Fruit fly (Drosophila melanogaster): ENCODE data around the gene CG10553.
A peak's percentile ranks its signal among the peaks of the same experiment; 100 is the strongest.

Gene CG10553

dm6 chr3R:25318011-25318410, at the start of gene CG10553:
CG10553 (minus strand) TSS chr3R:25318111.
- TF ChIP-seq Myc (optimal IDR thresholded peaks at IDR 0.05) (no peak), psq (GFP tag; optimal IDR thresholded peaks at IDR 0.05) (no peak), Hnf4 (GFP tag; optimal IDR thresholded peaks at IDR 0.05) (no peak), woc (GFP tag; optimal IDR thresholded peaks at IDR 0.05) (no peak), ey (GFP tag; optimal IDR thresholded peaks at IDR 0.05) (no peak), sv (GFP tag; optimal IDR thresholded peaks at IDR 0.05) (no peak), Hr78 (GFP tag; optimal IDR thresholded peaks at IDR 0.05) (no peak), sage (GFP tag; optimal IDR thresholded peaks at IDR 0.05) (no peak)

DNA sequence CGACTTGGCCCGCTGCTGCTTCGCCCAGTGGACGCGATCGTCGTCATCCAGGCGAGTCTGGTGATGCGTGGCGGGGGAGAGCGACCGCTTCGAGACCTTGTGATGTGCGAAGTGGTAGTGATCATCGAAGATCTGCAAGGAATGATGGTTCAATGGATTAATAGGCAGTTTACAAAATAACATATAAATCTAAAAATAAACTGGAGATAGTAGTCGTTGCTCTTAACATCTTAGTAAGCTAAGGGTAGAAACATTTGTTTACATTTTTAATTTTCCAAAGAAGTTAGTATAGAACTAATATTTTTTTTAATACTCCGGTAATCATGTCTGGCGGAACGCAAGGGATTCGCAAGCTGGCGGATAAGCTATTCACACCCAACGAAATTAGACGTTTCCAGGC, 40.1 kb upstream of the CG10553 start, which contains the start of gene ND-49L:
Gene ND-49L, plus strand, starts transcription at position 301 of the 400 bp plus-strand sequence.
- TF ChIP-seq GATAd (GFP tag; optimal IDR thresholded peaks at IDR 0.05) (no peak), Hr78 (GFP tag; optimal IDR thresholded peaks at IDR 0.05) (no peak), Mio (GFP tag; optimal IDR thresholded peaks at IDR 0.05) (no peak), fru (GFP tag; optimal IDR thresholded peaks at IDR 0.05) (no peak), foxo (GFP tag; optimal IDR thresholded peaks at IDR 0.05) (no peak), Hr83 (GFP tag; optimal IDR thresholded peaks at IDR 0.05; ENCODE audit: poor library complexity, severe bottlenecking) (no peak)

- TF ChIP-seq fru (GFP tag; optimal IDR thresholded peaks at IDR 0.05) = no peak
These were observed 29.0 kb upstream of the CG10553 start, which contains the start of gene tobi for dm6 chr3R:25346899-25347298. tobi (minus strand) TSS chr3R:25346921.

- TF ChIP-seq tai (GFP tag; optimal IDR thresholded peaks at IDR 0.05) = no peak
- TF ChIP-seq woc (GFP tag; optimal IDR thresholded peaks at IDR 0.05) = no peak
- TF ChIP-seq sage (GFP tag; optimal IDR thresholded peaks at IDR 0.05) = no peak
- TF ChIP-seq rgr (GFP tag; optimal IDR thresholded peaks at IDR 0.05) = no peak
- no peak for TF ChIP-seq Abd-B (GFP tag; optimal IDR thresholded peaks at IDR 0.05)
- TF ChIP-seq GATAd (GFP tag; optimal IDR thresholded peaks at IDR 0.05) = no peak
- no peak for TF ChIP-seq Jra (GFP tag; optimal IDR thresholded peaks at IDR 0.05)
- TF ChIP-seq Myc (optimal IDR thresholded peaks at IDR 0.05) = no peak
- no peak for TF ChIP-seq HLH106 (tag; optimal IDR thresholded peaks at IDR 0.05)
- no peak for TF ChIP-seq Hr78 (GFP tag; optimal IDR thresholded peaks at IDR 0.05)
- no peak for TF ChIP-seq dmrt93B (GFP tag; optimal IDR thresholded peaks at IDR 0.05)
- TF ChIP-seq lola (GFP tag; optimal IDR thresholded peaks at IDR 0.05) = no peak
- no peak for TF ChIP-seq brk (GFP tag; optimal IDR thresholded peaks at IDR 0.05)
- no peak for TF ChIP-seq jim (GFP tag; optimal IDR thresholded peaks at IDR 0.05)
- TF ChIP-seq CG9705 (GFP tag; optimal IDR thresholded peaks at IDR 0.05) = no peak
- TF ChIP-seq Hr83 (GFP tag; optimal IDR thresholded peaks at IDR 0.05; ENCODE audit: poor library complexity, severe bottlenecking) = no peak
- TF ChIP-seq CG32264 (GFP tag; optimal IDR thresholded peaks at IDR 0.05) = no peak
These were observed 22.0 kb upstream of the CG10553 start, which contains the start of gene rha for dm6 chr3R:25339952-25340351. rha (plus strand) TSS chr3R:25340252.

DNA sequence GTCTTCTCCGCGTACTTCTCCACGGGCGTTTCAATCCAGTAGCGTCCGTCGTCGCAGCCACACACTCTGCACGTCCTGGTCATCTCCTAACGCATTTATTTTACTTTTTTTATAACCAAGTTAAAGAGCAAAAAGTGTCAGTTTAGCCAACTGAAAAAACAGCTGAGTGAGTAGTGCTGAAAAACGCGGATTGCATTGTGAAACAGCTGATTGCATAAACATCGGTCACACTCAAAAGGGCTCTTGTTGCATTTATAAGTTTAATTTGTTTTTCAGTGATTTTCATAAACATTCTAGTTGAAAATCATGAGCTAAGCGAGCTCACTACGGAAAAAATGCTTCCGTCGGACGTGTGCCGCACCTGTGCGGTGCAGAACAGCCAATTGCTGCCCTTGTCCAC, 17.2 kb upstream of the CG10553 start, which contains the start of the genes CG10669 and CG11902:
Gene CG10669, minus strand, starts transcription at position 179 of the 400 bp plus-strand sequence.
Gene CG11902, plus strand, starts transcription at position 193 of the 400 bp plus-strand sequence.
- no peak for TF ChIP-seq rgr (GFP tag; optimal IDR thresholded peaks at IDR 0.05)
- peak; percentile 18 for TF ChIP-seq Hr83 (GFP tag; optimal IDR thresholded peaks at IDR 0.05; ENCODE audit: poor library complexity, severe bottlenecking)
- no peak for TF ChIP-seq Myc (optimal IDR thresholded peaks at IDR 0.05)

DNA sequence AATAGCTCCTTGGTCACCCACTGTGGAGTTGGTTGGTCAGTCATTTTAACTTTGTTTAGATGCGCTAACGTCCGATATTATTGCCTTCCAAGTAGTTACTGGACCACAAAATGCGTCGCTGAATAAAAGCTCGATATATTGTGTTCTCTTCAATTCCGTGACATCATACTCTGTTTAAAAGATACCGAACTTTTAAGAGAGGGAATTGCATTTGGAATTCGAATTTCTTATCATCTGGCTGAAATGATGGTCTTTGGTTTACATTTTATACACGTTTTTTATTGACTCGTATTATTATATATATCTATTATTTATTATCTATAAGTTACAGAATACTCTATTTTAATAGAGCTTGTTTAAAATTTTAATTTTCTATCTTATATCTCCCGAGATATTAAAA, 13.2 kb upstream of the CG10553 start, which contains the start of gene CHKov2:
Gene CHKov2, minus strand, starts transcription at position 101 of the 400 bp plus-strand sequence.
- TF ChIP-seq Rel (GFP tag; optimal IDR thresholded peaks at IDR 0.05) (no peak), Rel (tag; optimal IDR thresholded peaks at IDR 0.05) (no peak), dl (GFP tag; optimal IDR thresholded peaks at IDR 0.05; ENCODE audit: insufficient read depth in 1 of 2, partially characterized antibody in 2 of 2) (no peak), Vsx2 (GFP tag; optimal IDR thresholded peaks at IDR 0.05; ENCODE audit: partially characterized antibody) (no peak), usp (GFP tag; optimal IDR thresholded peaks at IDR 0.05) (no peak), Hr78 (GFP tag; optimal IDR thresholded peaks at IDR 0.05) (no peak), br (GFP tag; optimal IDR thresholded peaks at IDR 0.05) (no peak), CG9705 (GFP tag; optimal IDR thresholded peaks at IDR 0.05) (no peak), tai (GFP tag; optimal IDR thresholded peaks at IDR 0.05) (no peak), Hnf4 (GFP tag; optimal IDR thresholded peaks at IDR 0.05) (no peak), GATAd (GFP tag; optimal IDR thresholded peaks at IDR 0.05) (no peak), Jra (GFP tag; optimal IDR thresholded peaks at IDR 0.05) (no peak)

All from whole organism, wandering third instar larva.